Worm (Caenorhabditis elegans) whole organism, mixed stage, embryonic: ENCODE data around the gene tofu-7.

ENCODE experiments used
- bed-3 ChIP-seq: fragments of 200-800 bp; sonication (Bioruptor generic); optimal IDR thresholded peaks from 3 replicates; lab custom pipeline; 2018; ENCODE audit warnings: mild to moderate bottlenecking, missing genetic modification characterization, moderate library complexity, missing compliant biosample characterization
- ceh-39 ChIP-seq: fragments of 150-350 bp; optimal IDR thresholded peaks from 2 replicates; lab custom pipeline; 2014; ENCODE audit warnings: missing biosample characterization, missing genetic modification characterization
- cnd-1 ChIP-seq: fragments of 200-800 bp; sonication (Bioruptor generic); optimal IDR thresholded peaks from 2 replicates; lab custom pipeline; 2018; ENCODE audit warnings: mild to moderate bottlenecking, missing genetic modification characterization, missing compliant biosample characterization
- elt-1 ChIP-seq: sonication (generic microtip); optimal IDR thresholded peaks from 2 replicates; lab custom pipeline; 2017; ENCODE audit warnings: missing genetic modification characterization, mild to moderate bottlenecking, missing compliant biosample characterization, antibody characterized with exemption, moderate library complexity, borderline replicate concordance; ENCODE audit not compliant: insufficient read depth
- ham-2 ChIP-seq: fragments of 200-800 bp; sonication (Bioruptor generic); optimal IDR thresholded peaks from 2 replicates; lab custom pipeline; 2018; ENCODE audit warnings: mild to moderate bottlenecking, missing genetic modification characterization, missing compliant biosample characterization
- lsy-2 ChIP-seq: fragments of 150-350 bp; optimal IDR thresholded peaks from 2 replicates; lab custom pipeline; 2014; ENCODE audit warnings: missing biosample characterization, missing genetic modification characterization
- mep-1 ChIP-seq: fragments of 150-350 bp; optimal IDR thresholded peaks from 2 replicates; lab custom pipeline; 2017; ENCODE audit warnings: missing biosample characterization, missing genetic modification reagents, missing genetic modification characterization, inconsistent platforms
- nhr-12 ChIP-seq: fragments of 150-350 bp; optimal IDR thresholded peaks from 2 replicates; lab custom pipeline; 2014; ENCODE audit warnings: missing biosample characterization, missing genetic modification characterization
- nhr-237 ChIP-seq: fragments of 150-350 bp; optimal IDR thresholded peaks from 2 replicates; lab custom pipeline; 2014; ENCODE audit warnings: missing biosample characterization, missing genetic modification characterization
- nhr-28 ChIP-seq: fragments of 150-350 bp; optimal IDR thresholded peaks from 2 replicates; lab custom pipeline; 2014; ENCODE audit warnings: missing biosample characterization, missing genetic modification characterization
- pha-4 ChIP-seq: fragments of 150-350 bp; optimal IDR thresholded peaks from 2 replicates; lab custom pipeline; 2018; ENCODE audit warnings: missing biosample characterization, missing genetic modification reagents, missing genetic modification characterization
- unc-62 ChIP-seq: fragments of 150-350 bp; optimal IDR thresholded peaks from 2 replicates; lab custom pipeline; 2014; ENCODE audit warnings: missing biosample characterization, missing genetic modification reagents, missing genetic modification characterization

DNA sequence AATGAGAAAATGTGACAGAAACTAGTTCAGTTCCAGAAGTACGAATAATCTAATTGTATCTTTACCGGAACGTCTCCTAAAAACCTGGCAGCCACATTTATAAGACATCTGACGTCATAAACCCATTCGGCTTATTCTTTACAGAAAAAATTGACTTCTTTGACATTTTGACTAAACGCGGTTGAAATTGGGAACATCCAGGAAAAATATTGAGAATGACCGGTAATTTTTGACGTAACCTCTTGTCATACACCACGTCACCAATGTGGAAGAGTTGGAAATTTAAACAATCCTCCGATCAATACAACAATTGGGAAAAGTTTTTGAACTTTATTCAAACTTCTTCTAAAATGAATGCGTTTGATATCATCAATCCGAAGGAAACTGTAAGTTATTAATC is 6.2 kb upstream of the tofu-7 start, which contains the start of gene ZK418.2:
- TF ChIP-seq unc-62 (GFP tag; lab: Kevin White, UChicago) (no peak), lsy-2 (tag; lab: Kevin White, UChicago) (no peak), mep-1 (tag; lab: Kevin White, UChicago) (no peak), elt-1 (tag; lab: Kevin White, UChicago) (no peak), cnd-1 (tag; lab: Kevin White, UChicago) (no peak), ceh-39 (tag; lab: Kevin White, UChicago) (no peak), ham-2 (GFP tag; lab: Kevin White, UChicago) (no peak), nhr-28 (no peak), bed-3 (GFP tag; lab: Kevin White, UChicago) (no peak), nhr-12 (tag; lab: Kevin White, UChicago) (no peak), pha-4 (tag; lab: Kevin White, UChicago) (no peak), nhr-237 (tag; lab: Kevin White, UChicago) (no peak)
